Fruit fly (Drosophila melanogaster) whole organism, embryonic: Measurements from ENCODE around the gene svp.

Source experiments
- ATbp ChIP-seq: fragments of 200-800 bp; sonication (Bioruptor generic); optimal IDR thresholded peaks from 2 replicates; lab custom pipeline; 2017; ENCODE audit warnings: missing biosample characterization, mild to moderate bottlenecking, missing genetic modification characterization, missing genetic modification reagents
- Asciz ChIP-seq: fragments of 200-800 bp; sonication (Bioruptor generic); optimal IDR thresholded peaks from 2 replicates; lab custom pipeline; 2017; ENCODE audit warnings: missing biosample characterization, mild to moderate bottlenecking, missing genetic modification characterization, missing genetic modification reagents
- CG10565 ChIP-seq: fragments of 200-800 bp; sonication (Bioruptor generic); optimal IDR thresholded peaks from 3 replicates; lab custom pipeline; 2016; ENCODE audit warnings: missing biosample characterization, mild to moderate bottlenecking, missing genetic modification characterization
- CG11504 ChIP-seq: fragments of 200-800 bp; sonication (Bioruptor generic); optimal IDR thresholded peaks from 3 replicates; lab custom pipeline; 2019; ENCODE audit warnings: missing biosample characterization, mild to moderate bottlenecking, missing genetic modification characterization, moderate library complexity
- CG13123 ChIP-seq: fragments of 200-800 bp; sonication (Bioruptor generic); optimal IDR thresholded peaks from 2 replicates; lab custom pipeline; 2016; ENCODE audit warnings: missing biosample characterization, missing genetic modification characterization
- CG15479 ChIP-seq: fragments of 200-800 bp; sonication (Bioruptor generic); optimal IDR thresholded peaks from 3 replicates; lab custom pipeline; 2019; ENCODE audit warnings: missing biosample characterization, mild to moderate bottlenecking, missing genetic modification characterization, moderate library complexity
- CG1603 ChIP-seq: fragments of 200-800 bp; sonication (Bioruptor generic); optimal IDR thresholded peaks from 2 replicates; lab custom pipeline; 2019; ENCODE audit warnings: missing biosample characterization, mild to moderate bottlenecking, missing genetic modification characterization, moderate library complexity
- CG17829 ChIP-seq: fragments of 200-800 bp; optimal IDR thresholded peaks from 2 replicates; lab custom pipeline; 2019; ENCODE audit warnings: missing biosample characterization, mild to moderate bottlenecking, missing genetic modification characterization, moderate library complexity
- CG18262 ChIP-seq: fragments of 200-800 bp; optimal IDR thresholded peaks from 3 replicates; lab custom pipeline; 2019; ENCODE audit warnings: missing biosample characterization, mild to moderate bottlenecking, missing genetic modification characterization, moderate library complexity
- CG1832 ChIP-seq: fragments of 200-800 bp; sonication (Bioruptor generic); optimal IDR thresholded peaks from 2 replicates; lab custom pipeline; 2017; ENCODE audit warnings: missing biosample characterization, mild to moderate bottlenecking, missing genetic modification characterization, inconsistent platforms
- CG2129 ChIP-seq: fragments of 200-800 bp; sonication (Bioruptor generic); IDR thresholded peaks from 2 replicates; pipeline ENCODE4 v1.3.6; 2022; ENCODE audit warnings: missing biosample characterization, missing genetic modification characterization; ENCODE audit not compliant: partially characterized antibody
- CG2712 ChIP-seq: fragments of 200-800 bp; optimal IDR thresholded peaks from 3 replicates; lab custom pipeline; 2019; ENCODE audit warnings: missing biosample characterization, mild to moderate bottlenecking, missing genetic modification characterization, moderate library complexity
- CG30403 ChIP-seq: fragments of 200-800 bp; sonication (Bioruptor generic); optimal IDR thresholded peaks from 3 replicates; lab custom pipeline; 2016; ENCODE audit warnings: missing biosample characterization, missing genetic modification characterization
- CG30431 ChIP-seq: fragments of 200-800 bp; sonication (Bioruptor generic); optimal IDR thresholded peaks from 2 replicates; lab custom pipeline; 2017; ENCODE audit warnings: missing biosample characterization, missing genetic modification characterization
- CG31365 ChIP-seq: fragments of 200-800 bp; sonication (Bioruptor generic); optimal IDR thresholded peaks from 2 replicates; lab custom pipeline; 2018; ENCODE audit warnings: missing biosample characterization, mild to moderate bottlenecking, missing genetic modification characterization
- CG5245 ChIP-seq: fragments of 200-800 bp; sonication (Bioruptor generic); optimal IDR thresholded peaks from 3 replicates; lab custom pipeline; 2016; ENCODE audit warnings: missing biosample characterization, missing genetic modification characterization
- CG6791 ChIP-seq: fragments of 200-800 bp; sonication (Bioruptor generic); IDR thresholded peaks from 3 replicates; pipeline ENCODE4 v1.3.6; 2022; ENCODE audit warnings: missing biosample characterization, missing genetic modification characterization; ENCODE audit not compliant: partially characterized antibody
- CG9727 ChIP-seq: fragments of 200-800 bp; sonication (Bioruptor generic); optimal IDR thresholded peaks from 3 replicates; lab custom pipeline; 2017; ENCODE audit warnings: missing biosample characterization, mild to moderate bottlenecking, missing genetic modification characterization
- Camta ChIP-seq: fragments of 200-800 bp; sonication (Bioruptor generic); optimal IDR thresholded peaks from 2 replicates; lab custom pipeline; 2016; ENCODE audit warnings: missing biosample characterization, missing genetic modification characterization
- Hmx ChIP-seq: fragments of 200-800 bp; sonication (Bioruptor generic); optimal IDR thresholded peaks from 2 replicates; lab custom pipeline; 2016; ENCODE audit warnings: missing biosample characterization, missing genetic modification characterization
- Hsf ChIP-seq: fragments of 200-800 bp; sonication (Bioruptor generic); optimal IDR thresholded peaks from 3 replicates; lab custom pipeline; 2016; ENCODE audit warnings: missing biosample characterization, missing genetic modification characterization
- Kr ChIP-seq: fragments of 200-800 bp; sonication (Bioruptor generic); optimal IDR thresholded peaks from 2 replicates; lab custom pipeline; 2017; ENCODE audit warnings: missing biosample characterization, mild to moderate bottlenecking, missing genetic modification characterization
- Lpt ChIP-seq: fragments of >200 bp; optimal IDR thresholded peaks from 2 replicates; lab custom pipeline; 2018; ENCODE audit warnings: missing biosample characterization, missing genetic modification characterization
- PHDP ChIP-seq: fragments of 200-800 bp; sonication (Bioruptor generic); optimal IDR thresholded peaks from 3 replicates; lab custom pipeline; 2018; ENCODE audit warnings: missing biosample characterization, mild to moderate bottlenecking, missing genetic modification characterization, moderate library complexity
- Rx ChIP-seq: fragments of 200-800 bp; sonication (Bioruptor generic); IDR thresholded peaks from 2 replicates; pipeline ENCODE4 v1.3.6; 2022; ENCODE audit warnings: missing biosample characterization, missing genetic modification characterization
- Sry-β ChIP-seq: fragments of 200-800 bp; sonication (Bioruptor generic); optimal IDR thresholded peaks from 2 replicates; lab custom pipeline; 2018; ENCODE audit warnings: missing biosample characterization, mild to moderate bottlenecking, missing genetic modification characterization, moderate library complexity
- Xrp1 ChIP-seq: fragments of 200-800 bp; sonication (Bioruptor generic); IDR thresholded peaks from 2 replicates; pipeline ENCODE4 v1.3.6; 2022; ENCODE audit warnings: missing biosample characterization, missing genetic modification characterization
- bab2 ChIP-seq: fragments of 200-800 bp; sonication (Bioruptor generic); optimal IDR thresholded peaks from 2 replicates; lab custom pipeline; 2016; ENCODE audit warnings: missing biosample characterization, missing genetic modification characterization
- bsh ChIP-seq, 2 experiments: fragments of 200-800 bp; sonication (Bioruptor generic); optimal IDR thresholded peaks; 2 replicates each; lab custom pipeline; 2017 to 2018; ENCODE audit warnings: mild to moderate bottlenecking in 2 of 2, missing biosample characterization in 2 of 2, missing genetic modification characterization in 2 of 2, moderate library complexity in 1 of 2
- caup ChIP-seq: fragments of 200-800 bp; sonication (Bioruptor generic); optimal IDR thresholded peaks from 3 replicates; lab custom pipeline; 2017; ENCODE audit warnings: missing biosample characterization, mild to moderate bottlenecking, missing genetic modification characterization, moderate library complexity; ENCODE audit not compliant: severe bottlenecking
- corto ChIP-seq: fragments of 200-800 bp; sonication (Bioruptor generic); optimal IDR thresholded peaks from 2 replicates; lab custom pipeline; 2016; ENCODE audit warnings: missing biosample characterization, mild to moderate bottlenecking, missing genetic modification characterization, moderate library complexity
- eve ChIP-seq, 2 experiments: fragments of >200 bp; optimal IDR thresholded peaks; 2 replicates each; lab custom pipeline; 2017; ENCODE audit warnings: missing biosample characterization in 2 of 2, missing genetic modification characterization in 2 of 2
- exex ChIP-seq: fragments of 200-800 bp; sonication (Bioruptor generic); optimal IDR thresholded peaks from 4 replicates; lab custom pipeline; 2018; ENCODE audit warnings: missing biosample characterization, mild to moderate bottlenecking, missing genetic modification characterization, moderate library complexity
- gem ChIP-seq: fragments of 200-800 bp; sonication (Bioruptor generic); optimal IDR thresholded peaks from 2 replicates; lab custom pipeline; 2019; ENCODE audit warnings: missing biosample characterization, mild to moderate bottlenecking, missing genetic modification characterization, moderate library complexity
- hth ChIP-seq: fragments of >200 bp; optimal IDR thresholded peaks from 2 replicates; lab custom pipeline; 2017; ENCODE audit warnings: inconsistent platforms
- jigr1 ChIP-seq: fragments of 200-800 bp; sonication (Bioruptor generic); IDR thresholded peaks from 3 replicates; pipeline ENCODE4 v1.3.6; 2022; ENCODE audit warnings: missing biosample characterization, missing genetic modification characterization
- kay ChIP-seq: fragments of 200-800 bp; sonication (Bioruptor generic); optimal IDR thresholded peaks from 2 replicates; lab custom pipeline; 2016; ENCODE audit warnings: missing biosample characterization, missing genetic modification characterization
- kni ChIP-seq: fragments of 200-800 bp; sonication (Bioruptor generic); optimal IDR thresholded peaks from 3 replicates; lab custom pipeline; 2017; ENCODE audit warnings: mild to moderate bottlenecking, missing biosample characterization, missing genetic modification reagents, missing genetic modification characterization
- lola ChIP-seq, 3 experiments: fragments of >200 bp in 2 of 3; fragments of 200-800 bp in 1 of 3; sonication (Bioruptor generic) in 1 of 3; optimal IDR thresholded peaks; 2 replicates each; lab custom pipeline; 2017 to 2019; ENCODE audit warnings: missing biosample characterization in 3 of 3, missing genetic modification characterization in 3 of 3, mild to moderate bottlenecking in 1 of 3, moderate library complexity in 1 of 3
- mirr ChIP-seq: fragments of 200-800 bp; sonication (Bioruptor generic); optimal IDR thresholded peaks from 3 replicates; lab custom pipeline; 2018; ENCODE audit warnings: missing biosample characterization, mild to moderate bottlenecking, missing genetic modification characterization
- oc ChIP-seq: fragments of 200-800 bp; sonication (Bioruptor generic); optimal IDR thresholded peaks from 2 replicates; lab custom pipeline; 2018; ENCODE audit warnings: missing biosample characterization, mild to moderate bottlenecking, missing genetic modification characterization, moderate library complexity
- otp ChIP-seq: fragments of 200-800 bp; sonication (Bioruptor generic); IDR thresholded peaks from 3 replicates; pipeline ENCODE4, ENCODE4 v1.3.6; 2022; ENCODE audit warnings: missing biosample characterization, missing genetic modification characterization
- salm ChIP-seq: fragments of 200-800 bp; sonication (Bioruptor generic); optimal IDR thresholded peaks from 2 replicates; lab custom pipeline; 2018; ENCODE audit warnings: missing biosample characterization, mild to moderate bottlenecking, missing genetic modification characterization
- sd ChIP-seq: fragments of 200-800 bp; sonication (Bioruptor generic); optimal IDR thresholded peaks from 3 replicates; lab custom pipeline; 2018; ENCODE audit warnings: missing biosample characterization, mild to moderate bottlenecking, missing genetic modification characterization, moderate library complexity
- stwl ChIP-seq: fragments of 200-800 bp; sonication (Bioruptor generic); optimal IDR thresholded peaks from 3 replicates; lab custom pipeline; 2018; ENCODE audit warnings: missing biosample characterization, mild to moderate bottlenecking, missing genetic modification characterization, moderate library complexity
- tll ChIP-seq, 2 experiments: fragments of 200-800 bp in 1 of 2; fragments of >200 bp in 1 of 2; sonication (Bioruptor generic) in 1 of 2; optimal IDR thresholded peaks; 2 replicates each; lab custom pipeline; 2017 to 2019; ENCODE audit warnings: missing biosample characterization in 2 of 2, missing genetic modification characterization in 2 of 2, mild to moderate bottlenecking in 1 of 2, moderate library complexity in 1 of 2
- twi ChIP-seq: fragments of 200-800 bp; optimal IDR thresholded peaks from 2 replicates; lab custom pipeline; 2019; ENCODE audit warnings: missing biosample characterization, mild to moderate bottlenecking, missing genetic modification characterization, moderate library complexity
- zen ChIP-seq: fragments of 200-800 bp; sonication (Bioruptor generic); optimal IDR thresholded peaks from 3 replicates; lab custom pipeline; 2018; ENCODE audit warnings: missing biosample characterization, mild to moderate bottlenecking, missing genetic modification characterization, moderate library complexity
- zfh1 ChIP-seq: fragments of 200-800 bp; sonication (Bioruptor generic); IDR thresholded peaks from 3 replicates; pipeline ENCODE4 v1.3.6; 2022; ENCODE audit warnings: missing biosample characterization, missing genetic modification characterization

svp gene

DNA sequence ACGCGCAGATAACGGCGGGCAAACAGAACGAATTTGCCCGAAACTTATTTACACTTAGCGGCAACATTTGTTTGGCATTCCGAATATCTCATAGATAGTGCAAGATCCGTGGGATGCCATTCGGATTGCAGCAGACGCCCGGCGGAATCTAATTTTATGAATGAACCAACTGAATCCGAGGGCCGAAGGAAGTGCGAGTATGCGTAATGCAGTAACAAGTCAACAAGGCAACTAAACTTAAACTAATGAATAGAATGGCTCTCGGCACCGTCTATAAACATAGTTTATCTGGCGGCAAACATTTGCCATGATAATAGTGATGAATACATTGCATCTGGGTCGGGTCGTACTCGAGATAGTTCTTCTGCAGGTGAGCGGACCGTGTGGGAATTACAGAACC, 8.3 kb upstream of the svp start (continued):
- peak; percentile 18 for TF ChIP-seq sd (tag; lab: Kevin White, UChicago)
- TF ChIP-seq otp (GFP tag; lab: Robert Waterston, UW), result no peak
- TF ChIP-seq mirr (GFP tag; lab: Kevin White, UChicago), result no peak
- 0 out of 3 replicates have a peak, but pooled peaks have one; percentile 7 for TF ChIP-seq zfh1 (GFP tag; lab: Robert Waterston, UW)
- no peak for TF ChIP-seq oc (tag; lab: Kevin White, UChicago)
- 0 out of 2 replicates have a peak, but pooled peaks have one; percentile 15 for TF ChIP-seq Xrp1
- TF ChIP-seq Lpt, result no peak
- peak; percentile 41 for TF ChIP-seq CG1603
- no peak for TF ChIP-seq CG5245 (GFP tag; lab: Kevin White, UChicago)
- no peak for TF ChIP-seq stwl (tag; lab: Kevin White, UChicago)
- no peak for TF ChIP-seq hth (lab: Kevin White, UChicago)
- TF ChIP-seq Rx (GFP tag; lab: Robert Waterston, UW), result no peak
- TF ChIP-seq CG30431 (GFP tag; lab: Kevin White, UChicago), result no peak
- no peak for TF ChIP-seq salm (tag; lab: Kevin White, UChicago)
- peak in 1 of 2 experiments; percentile 19 for TF ChIP-seq bsh (GFP tag; optimal IDR thresholded peaks at IDR 0.05; lab: Kevin White, UChicago)
- TF ChIP-seq gem, result no peak
- no peak for TF ChIP-seq bab2
- TF ChIP-seq exex (tag; lab: Kevin White, UChicago), result no peak
- no peak for TF ChIP-seq CG9727
- TF ChIP-seq ATbp (GFP tag; lab: Kevin White, UChicago), result peak; percentile 60
- TF ChIP-seq Camta, result no peak
- TF ChIP-seq corto, result no peak
- no peak for TF ChIP-seq CG18262 (tag; lab: Kevin White, UChicago)
- TF ChIP-seq PHDP, result no peak
- no peak for TF ChIP-seq CG11504 (tag; lab: Kevin White, UChicago)
- TF ChIP-seq CG2712, result no peak
- peak; percentile 53 for TF ChIP-seq CG15479 (GFP tag; lab: Kevin White, UChicago)
- peak in 1 of 3 experiments; percentile 21 for TF ChIP-seq lola (GFP tag; optimal IDR thresholded peaks at IDR 0.05; lab: Kevin White, UChicago)
- no peak for TF ChIP-seq jigr1 (GFP tag; lab: Robert Waterston, UW)
- no peak for TF ChIP-seq Asciz
- no peak for TF ChIP-seq eve (GFP tag; optimal IDR thresholded peaks at IDR 0.05; lab: Kevin White, UChicago)

DNA sequence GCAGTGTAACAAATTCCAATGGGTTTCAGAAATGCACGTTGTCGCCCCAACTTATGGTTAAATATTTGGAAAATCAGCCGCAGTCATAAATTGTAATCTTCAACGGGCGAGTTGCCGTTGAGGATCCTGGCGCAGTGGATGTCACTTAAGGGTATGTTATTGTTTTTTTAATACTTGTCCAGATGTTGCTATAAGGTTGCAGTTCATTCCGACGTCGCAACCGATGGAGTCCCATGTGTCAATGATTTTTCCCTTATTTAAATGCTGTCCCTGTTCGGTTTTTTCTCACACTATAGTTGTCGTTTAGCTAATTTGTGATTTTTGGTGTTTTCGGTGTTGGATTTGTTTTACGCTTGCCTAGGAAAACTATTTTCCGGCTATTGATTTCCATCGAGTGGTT, 7.0 kb upstream of the svp start:
- TF ChIP-seq CG13123 (GFP tag; lab: Kevin White, UChicago), result no peak
- peak; percentile 94 for TF ChIP-seq twi (tag; lab: Kevin White, UChicago)
- no peak for TF ChIP-seq CG30403
- TF ChIP-seq kay (GFP tag; lab: Kevin White, UChicago), result no peak
- TF ChIP-seq caup (GFP tag; lab: Kevin White, UChicago), result no peak
- no peak for TF ChIP-seq Hmx (GFP tag; lab: Kevin White, UChicago)
- no peak for TF ChIP-seq kni (GFP tag; lab: Kevin White, UChicago)

DNA sequence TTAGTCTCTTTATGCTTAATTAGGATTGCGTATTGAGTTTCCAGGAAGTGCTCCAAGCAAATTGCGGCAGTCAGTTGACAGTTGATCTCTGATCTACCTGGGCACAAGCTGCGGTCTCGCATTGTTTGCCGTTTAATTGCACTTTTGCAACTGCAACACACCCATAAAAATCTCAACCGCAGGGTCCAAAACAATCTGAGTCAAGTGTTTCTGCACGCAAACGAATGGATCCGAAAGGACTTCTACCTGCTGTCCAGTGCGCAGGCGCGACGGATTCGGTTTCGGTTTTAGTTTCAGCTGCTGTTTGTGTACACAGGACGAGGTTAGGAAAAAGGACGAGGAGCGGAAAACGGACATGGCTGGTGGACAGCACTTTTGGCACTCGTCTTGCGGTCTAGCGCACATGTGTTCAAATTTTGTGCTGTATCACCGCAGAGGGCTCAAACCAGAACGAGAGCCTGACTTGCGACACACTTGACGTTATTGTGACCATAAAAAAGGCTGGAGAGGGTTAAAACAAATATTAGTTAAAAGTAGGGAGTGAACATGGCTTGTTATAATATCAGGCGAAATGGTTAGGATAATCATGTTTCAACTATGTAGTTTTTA, 6.0 kb upstream of the svp start:
- TF ChIP-seq zen (peak; percentile 62), CG31365 (tag; lab: Kevin White, UChicago) (no peak), CG10565 (GFP tag; lab: Kevin White, UChicago) (no peak), CG6791 (no peak), CG1832 (GFP tag; lab: Kevin White, UChicago) (no peak), Kr (GFP tag; lab: Kevin White, UChicago) (peak; percentile 80), CG17829 (tag; lab: Kevin White, UChicago) (no peak), Hsf (GFP tag; lab: Kevin White, UChicago) (no peak), CG2129 (no peak), Sry-β (GFP tag; lab: Kevin White, UChicago) (no peak), tll (GFP tag; optimal IDR thresholded peaks at IDR 0.05; lab: Kevin White, UChicago) (peak in 1 of 2 experiments; percentile 100)
